Worm (Caenorhabditis elegans) whole organism, L3 larva: Measurements from ENCODE around the gene F32D8.1.

Experiments
- R02D3.7 ChIP-seq: fragments of 150-350 bp; optimal IDR thresholded peaks from 2 replicates; lab custom pipeline; 2014; ENCODE audit warnings: missing biosample characterization, missing genetic modification characterization
- aly-2 ChIP-seq: fragments of 150-350 bp; optimal IDR thresholded peaks from 2 replicates; lab custom pipeline; 2014; ENCODE audit warnings: missing biosample characterization, missing genetic modification characterization
- ama-1 ChIP-seq: fragments of 150-350 bp; optimal IDR thresholded peaks from 2 replicates; lab custom pipeline; 2018
- ceh-16 ChIP-seq: sonication (generic microtip); optimal IDR thresholded peaks from 2 replicates; lab custom pipeline; 2017; ENCODE audit warnings: missing biosample characterization, missing genetic modification characterization
- ceh-28 ChIP-seq: fragments of 150-350 bp; optimal IDR thresholded peaks from 2 replicates; lab custom pipeline; 2014; ENCODE audit warnings: missing biosample characterization, missing genetic modification reagents, missing genetic modification characterization
- ceh-82 ChIP-seq: fragments of 150-350 bp; optimal IDR thresholded peaks from 2 replicates; lab custom pipeline; 2014; ENCODE audit warnings: missing biosample characterization, missing genetic modification characterization
- daf-12 ChIP-seq: fragments of 150-350 bp; optimal IDR thresholded peaks from 2 replicates; lab custom pipeline; 2014; ENCODE audit warnings: missing biosample characterization, missing genetic modification reagents, missing genetic modification characterization
- egl-5 ChIP-seq: fragments of 150-350 bp; optimal IDR thresholded peaks from 2 replicates; lab custom pipeline; 2017; ENCODE audit warnings: missing biosample characterization, missing genetic modification reagents, missing genetic modification characterization, inconsistent platforms
- elt-1 ChIP-seq: fragments of 150-350 bp; optimal IDR thresholded peaks from 2 replicates; lab custom pipeline; 2014; ENCODE audit warnings: missing biosample characterization, missing genetic modification characterization
- elt-2 ChIP-seq: sonication (generic microtip); optimal IDR thresholded peaks from 2 replicates; lab custom pipeline; 2016; ENCODE audit warnings: missing genetic modification reagents, mild to moderate bottlenecking, missing genetic modification characterization, missing compliant biosample characterization
- elt-3 ChIP-seq, 3 experiments: fragments of 150-350 bp in 1 of 3; sonication (generic microtip) in 2 of 3; optimal IDR thresholded peaks; 2 replicates in 2 of 3; 4 replicates in 1 of 3; lab custom pipeline; 2014 to 2017; ENCODE audit warnings: missing biosample characterization in 3 of 3, missing genetic modification characterization in 3 of 3
- eor-1 ChIP-seq, 2 experiments: fragments of 150-350 bp; optimal IDR thresholded peaks; 2 replicates each; lab custom pipeline; 2014 to 2018; ENCODE audit warnings: missing biosample characterization in 2 of 2, missing genetic modification characterization in 2 of 2
- fkh-10 ChIP-seq: sonication (generic microtip); optimal IDR thresholded peaks from 2 replicates; lab custom pipeline; 2017; ENCODE audit warnings: missing biosample characterization, missing genetic modification reagents, missing genetic modification characterization
- hmg-11 ChIP-seq: sonication (generic microtip); optimal IDR thresholded peaks from 2 replicates; lab custom pipeline; 2016; ENCODE audit warnings: missing genetic modification characterization, missing compliant biosample characterization
- jun-1 ChIP-seq: fragments of 150-350 bp; optimal IDR thresholded peaks from 2 replicates; lab custom pipeline; 2014; ENCODE audit warnings: missing biosample characterization, missing genetic modification reagents, missing genetic modification characterization
- lin-39 ChIP-seq: fragments of 150-350 bp; optimal IDR thresholded peaks from 2 replicates; lab custom pipeline; 2018; ENCODE audit warnings: missing biosample characterization, missing genetic modification reagents, missing genetic modification characterization
- mdl-1 ChIP-seq: fragments of 150-350 bp; optimal IDR thresholded peaks from 2 replicates; lab custom pipeline; 2014; ENCODE audit warnings: missing biosample characterization, missing genetic modification characterization
- mml-1 ChIP-seq: fragments of 150-350 bp; sonication (generic microtip); optimal IDR thresholded peaks from 3 replicates; lab custom pipeline; 2014; ENCODE audit warnings: missing biosample characterization, missing genetic modification characterization
- nfya-1 ChIP-seq: sonication (generic microtip); optimal IDR thresholded peaks from 2 replicates; lab custom pipeline; 2017; ENCODE audit warnings: missing genetic modification characterization, mild to moderate bottlenecking, missing compliant biosample characterization, antibody characterized with exemption, moderate library complexity; ENCODE audit not compliant: insufficient read depth
- nhr-11 ChIP-seq: fragments of 150-350 bp; optimal IDR thresholded peaks from 2 replicates; lab custom pipeline; 2014; ENCODE audit warnings: missing biosample characterization, missing genetic modification characterization
- nhr-12 ChIP-seq: fragments of 150-350 bp; optimal IDR thresholded peaks from 2 replicates; lab custom pipeline; 2014; ENCODE audit warnings: missing biosample characterization, missing genetic modification characterization
- nhr-23 ChIP-seq: fragments of 150-350 bp; optimal IDR thresholded peaks from 2 replicates; lab custom pipeline; 2014; ENCODE audit warnings: missing biosample characterization, missing genetic modification reagents, missing genetic modification characterization
- nhr-237 ChIP-seq: fragments of 150-350 bp; optimal IDR thresholded peaks from 2 replicates; lab custom pipeline; 2014; ENCODE audit warnings: missing biosample characterization, missing genetic modification characterization
- nhr-25 ChIP-seq: sonication (generic microtip); optimal IDR thresholded peaks from 2 replicates; lab custom pipeline; 2017; ENCODE audit warnings: missing biosample characterization, missing genetic modification characterization
- nhr-43 ChIP-seq: sonication (generic microtip); optimal IDR thresholded peaks from 2 replicates; lab custom pipeline; 2016; ENCODE audit warnings: mild to moderate bottlenecking, missing genetic modification characterization, missing compliant biosample characterization; ENCODE audit not compliant: poor library complexity, severe bottlenecking
- nhr-76 ChIP-seq: fragments of 150-350 bp; sonication (generic microtip); optimal IDR thresholded peaks from 5 replicates; lab custom pipeline; 2014; ENCODE audit warnings: missing biosample characterization, missing genetic modification characterization
- nhr-77 ChIP-seq: fragments of 150-350 bp; optimal IDR thresholded peaks from 2 replicates; lab custom pipeline; 2014; ENCODE audit warnings: missing biosample characterization, missing genetic modification characterization
- pha-4 ChIP-seq: fragments of 150-350 bp; optimal IDR thresholded peaks from 2 replicates; lab custom pipeline; 2014; ENCODE audit warnings: missing biosample characterization, missing genetic modification reagents, missing genetic modification characterization
- pqm-1 ChIP-seq: fragments of 150-350 bp; optimal IDR thresholded peaks from 2 replicates; lab custom pipeline; 2017; ENCODE audit warnings: missing biosample characterization, missing genetic modification characterization, inconsistent platforms
- tbx-2 ChIP-seq: sonication (generic microtip); optimal IDR thresholded peaks from 2 replicates; lab custom pipeline; 2016; ENCODE audit warnings: mild to moderate bottlenecking, missing genetic modification characterization, missing compliant biosample characterization
- unc-39 ChIP-seq: sonication (generic microtip); optimal IDR thresholded peaks from 4 replicates; lab custom pipeline; 2017; ENCODE audit warnings: missing biosample characterization, missing genetic modification characterization
- zag-1 ChIP-seq: fragments of 150-350 bp; optimal IDR thresholded peaks from 2 replicates; lab custom pipeline; 2014; ENCODE audit warnings: missing biosample characterization, missing genetic modification characterization
- ztf-11 ChIP-seq: fragments of 150-350 bp; optimal IDR thresholded peaks from 2 replicates; lab custom pipeline; 2014; ENCODE audit warnings: missing biosample characterization, missing genetic modification characterization
- ztf-4 ChIP-seq: fragments of 150-350 bp; optimal IDR thresholded peaks from 2 replicates; lab custom pipeline; 2014; ENCODE audit warnings: missing biosample characterization, missing genetic modification characterization

The F32D8.1 gene

DNA sequence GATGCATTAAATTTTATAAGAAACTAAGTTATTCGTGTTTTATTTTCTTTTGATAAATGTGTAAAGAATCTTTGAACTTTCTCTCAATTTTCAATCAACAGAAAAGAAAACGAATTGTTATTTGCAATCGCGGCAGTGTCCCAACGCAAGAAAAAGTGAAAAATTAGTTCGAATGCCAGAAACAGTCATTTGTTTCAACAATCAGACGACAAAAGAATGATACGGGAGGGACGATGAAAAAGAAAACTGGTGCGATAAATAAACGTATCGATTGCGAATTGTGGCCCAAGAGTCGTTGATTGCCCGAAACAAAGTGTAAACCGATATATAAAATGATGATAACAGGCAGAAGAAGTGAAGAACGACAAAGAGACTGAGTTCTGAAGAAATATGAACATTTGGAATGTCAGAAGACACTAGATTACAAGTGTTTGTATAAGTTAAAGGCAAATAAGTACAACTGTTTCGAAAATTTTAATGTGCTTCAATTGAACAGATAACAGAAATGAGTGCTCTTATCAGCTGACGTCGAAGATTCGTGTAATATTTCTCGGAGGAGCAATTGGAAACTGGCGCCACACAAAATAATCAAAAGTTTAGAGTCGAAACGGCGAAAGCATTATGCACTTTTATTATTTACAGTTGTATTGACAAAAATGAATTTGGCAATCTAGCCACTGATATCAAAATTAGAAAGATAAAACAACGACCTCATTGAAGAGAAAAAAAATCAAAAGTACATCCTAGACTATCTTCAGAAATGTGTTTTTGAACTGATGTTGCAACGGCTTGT is 2.6 kb upstream of the F32D8.1 start:
- TF ChIP-seq elt-2 = peak; percentile 97
- no peak for TF ChIP-seq elt-3 (tag; optimal IDR thresholded peaks at IDR 0.05; lab: Kevin White, UChicago)
- peak; percentile 51 for TF ChIP-seq pha-4 (tag; lab: Kevin White, UChicago)
- TF ChIP-seq ceh-28 (tag; lab: Kevin White, UChicago) = peak; percentile 6
- no peak for TF ChIP-seq nfya-1 (tag; lab: Kevin White, UChicago)
- peak; percentile 36 for TF ChIP-seq jun-1
- peak; percentile 95 for TF ChIP-seq pqm-1 (tag; lab: Kevin White, UChicago)
- TF ChIP-seq nhr-25 = peak; percentile 10
- TF ChIP-seq eor-1 (tag; optimal IDR thresholded peaks at IDR 0.05; lab: Kevin White, UChicago) = no peak

DNA sequence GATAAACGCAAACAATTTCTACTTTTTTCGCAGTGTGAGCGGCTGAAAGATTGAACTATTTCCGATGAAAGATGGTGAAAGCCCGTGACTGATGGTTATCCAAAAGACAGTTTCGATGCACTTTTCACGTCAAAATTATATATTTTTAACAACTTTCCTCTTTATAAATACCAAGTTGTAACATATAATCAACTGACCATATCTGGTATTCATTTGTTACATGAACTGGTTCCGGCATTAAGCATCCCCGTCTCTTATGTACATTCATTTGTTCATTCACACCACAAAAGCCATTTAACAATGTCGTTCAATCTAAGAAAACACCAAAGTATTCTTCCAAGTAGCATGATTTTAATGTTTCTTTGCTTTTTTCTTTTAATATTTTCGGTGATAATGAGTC is 2.8 kb downstream of the F32D8.1 start, which contains the start of gene F32D8.2:
Gene F32D8.2, plus strand, starts transcription at position 301 of the 400 bp plus-strand sequence.
- TF ChIP-seq jun-1 (no peak), fkh-10 (GFP tag; lab: Kevin White, UChicago) (no peak), ztf-11 (tag; lab: Kevin White, UChicago) (no peak), ceh-16 (no peak), ceh-82 (tag; lab: Kevin White, UChicago) (no peak), egl-5 (tag; lab: Kevin White, UChicago) (no peak), ztf-4 (tag; lab: Kevin White, UChicago) (no peak), zag-1 (tag; lab: Kevin White, UChicago) (no peak)
- TF ChIP-seq, all 47 proteins: peak for 0

- no peak for TF ChIP-seq tbx-2 (tag; lab: Kevin White, UChicago)
- no peak for TF ChIP-seq daf-12 (tag; lab: Kevin White, UChicago)
- TF ChIP-seq pqm-1 (tag; lab: Kevin White, UChicago) = no peak
- TF ChIP-seq nhr-237 = no peak
- TF ChIP-seq pha-4 (tag; lab: Kevin White, UChicago) = no peak
- TF ChIP-seq ceh-16 = no peak
- TF ChIP-seq nhr-12 (tag; lab: Kevin White, UChicago) = no peak
- TF ChIP-seq zag-1 (tag; lab: Kevin White, UChicago) = no peak
- no peak for TF ChIP-seq elt-1 (tag; lab: Kevin White, UChicago)
- no peak for TF ChIP-seq fkh-10 (GFP tag; lab: Kevin White, UChicago)
- TF ChIP-seq R02D3.7 (tag; lab: Kevin White, UChicago) = no peak
- TF ChIP-seq nhr-11 (tag; lab: Kevin White, UChicago) = no peak
- no peak for TF ChIP-seq lin-39 (tag; lab: Kevin White, UChicago)
- TF ChIP-seq nfya-1 (tag; lab: Kevin White, UChicago) = no peak
- no peak for TF ChIP-seq ceh-82 (tag; lab: Kevin White, UChicago)
- peak in 1 of 3 experiments; percentile 19 for TF ChIP-seq elt-3 (tag; optimal IDR thresholded peaks at IDR 0.05; lab: Kevin White, UChicago)
- no peak for TF ChIP-seq nhr-76 (tag; lab: Kevin White, UChicago)
- TF ChIP-seq ceh-28 (tag; lab: Kevin White, UChicago) = no peak
- TF ChIP-seq hmg-11 = no peak
- TF ChIP-seq aly-2 = no peak
- TF ChIP-seq nhr-23 = peak; percentile 3
- TF ChIP-seq nhr-77 (tag; lab: Kevin White, UChicago) = no peak
- TF ChIP-seq nhr-43 (tag; lab: Kevin White, UChicago) = peak; percentile 35
- no peak for TF ChIP-seq unc-39 (tag; lab: Kevin White, UChicago)
- no peak for TF ChIP-seq mdl-1 (tag; lab: Kevin White, UChicago)
- TF ChIP-seq nhr-25 = peak; percentile 55
- no peak for TF ChIP-seq eor-1 (tag; optimal IDR thresholded peaks at IDR 0.05; lab: Kevin White, UChicago)
Observed at ce11 chrV:10886405-10886887, 5.8 kb downstream of the F32D8.1 start, which contains the start of gene F32D8.3. TSS of gene F32D8.3 (plus strand) at chrV:10886837.

DNA sequence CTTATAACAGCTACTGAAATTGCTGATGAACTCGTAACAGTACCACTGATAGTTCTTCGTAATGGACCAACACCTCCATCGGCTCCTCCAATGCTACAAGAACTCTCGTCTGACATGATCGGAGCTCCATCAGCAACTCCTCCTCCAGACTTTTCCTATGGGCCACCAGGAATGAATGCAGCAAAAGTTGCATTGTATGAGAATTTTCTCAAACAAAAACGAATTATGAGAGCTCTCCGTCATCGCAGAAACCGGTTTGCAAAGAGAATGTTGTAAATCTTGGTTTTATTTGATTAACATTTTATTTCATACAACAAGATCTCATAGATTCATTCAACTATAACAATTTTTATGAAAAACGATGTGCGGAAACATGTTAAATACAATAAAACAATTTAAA is 6.9 kb downstream of the F32D8.1 start:
- TF ChIP-seq nhr-43 (tag; lab: Kevin White, UChicago) (peak; percentile 52), ama-1 (peak; percentile 69), R02D3.7 (tag; lab: Kevin White, UChicago) (no peak), pqm-1 (tag; lab: Kevin White, UChicago) (no peak), hmg-11 (no peak), mml-1 (tag; lab: Kevin White, UChicago) (no peak)
